Fruit fly (Drosophila melanogaster) whole organism, wandering third instar larva: Measurements from ENCODE around the gene H2.0.

Experiments used
- Hnf4 ChIP-seq: fragments of 200-800 bp; sonication (Bioruptor generic); optimal IDR thresholded peaks from 2 replicates; lab custom pipeline; 2016; ENCODE audit warnings: missing biosample characterization, mild to moderate bottlenecking, missing genetic modification characterization
- Rel ChIP-seq, 2 experiments: fragments of 200-800 bp; sonication (Bioruptor generic) in 1 of 2; optimal IDR thresholded peaks; 2 replicates in 1 of 2; 3 replicates in 1 of 2; lab custom pipeline; 2016 to 2019; ENCODE audit warnings: mild to moderate bottlenecking in 2 of 2, missing biosample characterization in 2 of 2, missing genetic modification characterization in 2 of 2, moderate library complexity in 1 of 2
- Vsx2 ChIP-seq: fragments of 200-300, 225-300 bp; sonication (Bioruptor generic); optimal IDR thresholded peaks from 2 replicates; lab custom pipeline; 2018; ENCODE audit warnings: missing biosample characterization, missing genetic modification characterization; ENCODE audit not compliant: partially characterized antibody
- dmrt93B ChIP-seq: fragments of 200-800 bp; sonication (Bioruptor generic); optimal IDR thresholded peaks from 2 replicates; lab custom pipeline; 2018; ENCODE audit warnings: missing biosample characterization, mild to moderate bottlenecking, missing genetic modification characterization
- foxo ChIP-seq, 2 experiments: fragments of 200-800 bp; sonication (Bioruptor generic); optimal IDR thresholded peaks; 2 replicates in 1 of 2; 3 replicates in 1 of 2; lab custom pipeline; 2016 to 2017; ENCODE audit warnings: missing biosample characterization in 2 of 2, missing genetic modification characterization in 2 of 2
- sage ChIP-seq: fragments of 200-800 bp; sonication (Bioruptor generic); optimal IDR thresholded peaks from 2 replicates; lab custom pipeline; 2016; ENCODE audit warnings: missing biosample characterization, mild to moderate bottlenecking, missing genetic modification characterization
- sv ChIP-seq: fragments of 200-800 bp; sonication (Bioruptor generic); optimal IDR thresholded peaks from 3 replicates; lab custom pipeline; 2016; ENCODE audit warnings: missing biosample characterization, missing genetic modification characterization
- usp ChIP-seq: fragments of >200 bp; optimal IDR thresholded peaks from 2 replicates; lab custom pipeline; 2017; ENCODE audit warnings: missing biosample characterization, missing genetic modification characterization

Gene H2.0

dm6 chr2L:5964211-5964610 lies 55.0 kb downstream of the H2.0 start:
- TF ChIP-seq sage (GFP tag; lab: Kevin White, UChicago) (no peak), Hnf4 (GFP tag; lab: Kevin White, UChicago) (no peak), dmrt93B (GFP tag; lab: Kevin White, UChicago) (no peak), Vsx2 (no peak), sv (GFP tag; lab: Kevin White, UChicago) (no peak), Rel (GFP tag; optimal IDR thresholded peaks at IDR 0.05; lab: Kevin White, UChicago) (no peak), Rel (tag; optimal IDR thresholded peaks at IDR 0.05; lab: Kevin White, UChicago) (no peak), usp (GFP tag; lab: Kevin White, UChicago) (no peak), foxo (GFP tag; optimal IDR thresholded peaks at IDR 0.05; lab: Kevin White, UChicago) (no peak)

dm6 chr2L:5963251-5963650 lies 56.0 kb downstream of the H2.0 start:
- TF ChIP-seq sage (GFP tag; lab: Kevin White, UChicago): no peak
